Fruit fly (Drosophila melanogaster): ENCODE data around the gene CG31517.
A peak's percentile ranks its signal among the peaks of the same experiment; 100 is the strongest.

CG31517 gene

DNA sequence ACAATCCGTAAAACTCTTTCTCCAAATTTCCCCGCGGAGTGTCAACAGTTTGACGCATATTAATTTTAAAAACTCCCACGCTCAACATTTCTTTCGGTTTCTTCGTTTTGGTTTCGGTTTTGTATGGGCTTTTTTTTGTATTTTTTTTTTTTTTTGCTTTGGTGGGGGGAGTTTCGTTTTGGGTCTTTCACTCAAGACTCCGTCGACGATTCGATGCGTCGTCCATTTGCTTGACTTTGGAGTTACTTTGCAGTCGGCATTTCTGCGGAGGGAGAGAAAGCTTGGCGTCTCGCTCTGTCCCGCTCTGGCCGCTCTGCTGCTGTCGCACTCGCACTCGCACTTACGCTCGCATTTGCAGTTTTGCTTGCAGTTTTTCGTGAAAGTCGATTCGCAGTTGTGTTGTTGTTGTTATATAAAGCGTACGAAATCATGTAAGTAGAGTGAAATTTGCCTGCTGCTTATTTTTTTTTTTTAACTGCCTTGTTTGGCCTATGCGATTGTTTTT, 26.6 kb downstream of the CG31517 start:
- peak; percentile 71 for TF ChIP-seq fru (GFP tag; optimal IDR thresholded peaks at IDR 0.05)
- TF ChIP-seq HLH106 (tag; optimal IDR thresholded peaks at IDR 0.05) = no peak

DNA sequence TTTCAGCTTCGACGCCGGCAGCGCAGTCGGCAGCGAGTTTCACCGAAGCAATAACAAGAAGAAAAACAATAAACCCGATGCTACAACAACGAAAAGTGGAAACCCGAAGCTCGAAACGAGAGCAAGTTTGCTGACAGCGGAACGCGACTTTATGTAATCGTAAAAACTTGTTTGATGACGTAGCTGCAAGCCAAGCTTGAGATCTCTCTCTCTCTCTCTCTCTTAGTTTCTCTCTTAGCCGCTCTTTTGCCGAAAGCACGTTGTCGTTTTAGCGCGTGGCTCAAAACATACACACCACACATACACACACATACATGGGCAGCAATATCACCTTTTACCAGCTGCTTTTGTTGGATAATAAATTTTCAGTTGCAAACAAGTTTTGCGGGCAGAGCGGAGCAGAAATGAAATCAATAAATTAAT, 27.9 kb downstream of the CG31517 start:
- no peak for TF ChIP-seq jim (GFP tag; optimal IDR thresholded peaks at IDR 0.05)
- TF ChIP-seq OdsH (GFP tag; optimal IDR thresholded peaks at IDR 0.05) = no peak
- no peak for TF ChIP-seq br (GFP tag; optimal IDR thresholded peaks at IDR 0.05)
- no peak for TF ChIP-seq CG9705 (GFP tag; optimal IDR thresholded peaks at IDR 0.05)
- no peak for TF ChIP-seq sv (GFP tag; optimal IDR thresholded peaks at IDR 0.05)
- TF ChIP-seq Hnf4 (GFP tag; optimal IDR thresholded peaks at IDR 0.05) = no peak
- peak; percentile 40 for TF ChIP-seq h (GFP tag; optimal IDR thresholded peaks at IDR 0.05)
- no peak for TF ChIP-seq ey (GFP tag; optimal IDR thresholded peaks at IDR 0.05)
- peak in 1 of 2 experiments; percentile 63 for TF ChIP-seq dl (GFP tag; optimal IDR thresholded peaks at IDR 0.05; ENCODE audit: insufficient read depth in 1 of 2, partially characterized antibody in 2 of 2)
- TF ChIP-seq dmrt93B (GFP tag; optimal IDR thresholded peaks at IDR 0.05) = no peak
- no peak for TF ChIP-seq dsf (GFP tag; optimal IDR thresholded peaks at IDR 0.05; ENCODE audit: borderline replicate concordance)
- TF ChIP-seq Mio (GFP tag; optimal IDR thresholded peaks at IDR 0.05) = no peak
- TF ChIP-seq CrebA (GFP tag; optimal IDR thresholded peaks at IDR 0.05; ENCODE audit: borderline replicate concordance) = no peak
- TF ChIP-seq Hr83 (GFP tag; optimal IDR thresholded peaks at IDR 0.05; ENCODE audit: poor library complexity, severe bottlenecking) = no peak
- TF ChIP-seq Jra (GFP tag; optimal IDR thresholded peaks at IDR 0.05) = no peak
- no peak for TF ChIP-seq rgr (GFP tag; optimal IDR thresholded peaks at IDR 0.05)
- no peak for TF ChIP-seq Abd-B (GFP tag; optimal IDR thresholded peaks at IDR 0.05)
- TF ChIP-seq tai (GFP tag; optimal IDR thresholded peaks at IDR 0.05) = no peak
- TF ChIP-seq Hr78 (GFP tag; optimal IDR thresholded peaks at IDR 0.05) = no peak
- no peak for TF ChIP-seq HLH106 (tag; optimal IDR thresholded peaks at IDR 0.05)
- TF ChIP-seq fru (GFP tag; optimal IDR thresholded peaks at IDR 0.05) = peak; percentile 3
- no peak for TF ChIP-seq GATAd (GFP tag; optimal IDR thresholded peaks at IDR 0.05)
- no peak for TF ChIP-seq N (GFP tag; optimal IDR thresholded peaks at IDR 0.05)
- peak; percentile 65 for TF ChIP-seq Dif (GFP tag; optimal IDR thresholded peaks at IDR 0.05; ENCODE audit: partially characterized antibody)
- no peak for TF ChIP-seq psq (GFP tag; optimal IDR thresholded peaks at IDR 0.05)
- peak; percentile 48 for TF ChIP-seq sage (GFP tag; optimal IDR thresholded peaks at IDR 0.05)
- no peak for TF ChIP-seq woc (GFP tag; optimal IDR thresholded peaks at IDR 0.05)
- peak; percentile 59 for TF ChIP-seq brk (GFP tag; optimal IDR thresholded peaks at IDR 0.05)
- TF ChIP-seq foxo (GFP tag; optimal IDR thresholded peaks at IDR 0.05) = no peak
- no peak for TF ChIP-seq lola (GFP tag; optimal IDR thresholded peaks at IDR 0.05)
- no peak for TF ChIP-seq Rel (GFP tag; optimal IDR thresholded peaks at IDR 0.05)
- no peak for TF ChIP-seq Rel (tag; optimal IDR thresholded peaks at IDR 0.05)
- no peak for TF ChIP-seq CG32264 (GFP tag; optimal IDR thresholded peaks at IDR 0.05)
- no peak for TF ChIP-seq usp (GFP tag; optimal IDR thresholded peaks at IDR 0.05)

DNA sequence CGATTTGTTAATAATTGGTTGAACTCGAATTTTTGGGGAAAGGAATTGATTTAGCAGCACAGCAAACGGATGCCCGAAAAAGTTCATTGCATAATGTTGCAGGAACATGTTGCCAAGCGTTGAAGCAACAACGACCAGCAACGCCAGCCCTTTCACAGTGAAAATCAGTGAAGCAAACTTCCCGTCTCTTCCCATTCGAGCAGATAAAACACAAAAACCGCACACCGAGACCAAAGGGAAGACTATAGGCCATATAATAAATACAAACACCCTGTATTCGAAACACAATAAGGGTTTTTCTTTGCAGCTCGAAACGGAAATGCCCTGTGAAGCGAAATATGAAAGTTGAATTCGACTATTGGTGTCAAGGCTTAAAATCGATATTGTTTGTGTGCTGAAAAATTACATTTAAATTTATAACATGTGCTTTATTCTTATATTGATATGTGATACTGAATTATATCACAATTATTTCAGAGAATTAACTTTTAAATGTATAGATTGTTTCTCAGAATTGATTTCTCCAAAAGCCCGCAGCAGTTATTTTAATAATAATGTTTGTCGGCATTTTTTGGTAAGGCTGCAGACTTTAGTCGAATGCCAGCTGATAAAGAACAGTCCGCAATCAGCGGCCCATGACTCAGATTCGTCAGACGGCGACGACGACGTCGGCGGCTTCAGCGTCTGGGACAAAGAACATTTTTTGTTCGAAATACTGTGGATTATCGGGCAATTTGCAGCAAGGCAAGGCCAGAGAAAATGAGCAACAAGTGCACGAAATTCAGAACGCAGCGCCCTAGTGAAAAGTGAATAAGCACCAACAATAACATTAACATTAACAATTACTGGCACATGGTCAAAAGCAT, 29.1 kb downstream of the CG31517 start:
- TF ChIP-seq GATAd (GFP tag; optimal IDR thresholded peaks at IDR 0.05) (no peak), Rel (GFP tag; optimal IDR thresholded peaks at IDR 0.05) (no peak), Rel (tag; optimal IDR thresholded peaks at IDR 0.05) (peak; percentile 16), Hr78 (GFP tag; optimal IDR thresholded peaks at IDR 0.05) (no peak), h (GFP tag; optimal IDR thresholded peaks at IDR 0.05) (peak; percentile 1), fru (GFP tag; optimal IDR thresholded peaks at IDR 0.05) (no peak)

DNA sequence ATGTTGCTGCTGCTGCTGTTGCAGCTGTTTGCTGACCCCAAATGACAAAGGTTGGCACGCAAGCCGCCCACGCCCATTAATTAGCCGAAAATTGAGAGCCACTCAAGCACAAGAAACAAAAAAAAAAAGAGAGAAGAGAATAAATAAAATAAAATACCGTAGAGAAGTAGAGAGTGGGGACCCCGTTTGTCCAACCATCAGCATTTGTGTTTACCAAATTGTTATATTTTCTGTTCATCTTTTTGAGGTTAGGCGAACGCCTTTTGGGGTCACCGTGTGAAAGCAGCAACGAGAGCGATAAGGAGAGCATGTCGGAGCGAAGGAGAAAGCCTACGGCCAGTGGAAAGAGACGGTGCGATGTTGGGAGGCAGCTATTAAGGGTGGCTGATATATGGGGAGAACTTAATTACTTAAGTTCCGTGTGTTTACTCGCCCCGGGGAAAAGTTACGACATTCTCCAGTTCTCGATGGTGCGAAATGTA, 29.9 kb downstream of the CG31517 start:
- no peak for TF ChIP-seq Jra (GFP tag; optimal IDR thresholded peaks at IDR 0.05)
- TF ChIP-seq dl (GFP tag; optimal IDR thresholded peaks at IDR 0.05; ENCODE audit: insufficient read depth in 1 of 2, partially characterized antibody in 2 of 2) = no peak
- TF ChIP-seq Dif (GFP tag; optimal IDR thresholded peaks at IDR 0.05; ENCODE audit: partially characterized antibody) = no peak
- no peak for TF ChIP-seq pan (optimal IDR thresholded peaks at IDR 0.05)
